Worm (Caenorhabditis elegans) whole organism, L4/young adult: ENCODE results near the gene fbxb-33.

Experiments
- dao-5 ChIP-seq: sonication (generic microtip); optimal IDR thresholded peaks from 2 replicates; lab custom pipeline; 2016; ENCODE audit warnings: missing genotype, missing genetic modification characterization, moderate library complexity, missing compliant biosample characterization
- him-1 ChIP-seq: sonication (generic microtip); optimal IDR thresholded peaks from 2 replicates; lab custom pipeline; 2016; ENCODE audit warnings: missing genotype, missing genetic modification reagents, missing genetic modification characterization, missing compliant biosample characterization

- no peak for TF ChIP-seq him-1 (tag; lab: Kevin White, UChicago)
- TF ChIP-seq dao-5 (tag; lab: Kevin White, UChicago) = no peak
Measured at ce11 chrII:3634765-3635164, 12.4 kb upstream of the fbxb-33 start.
